Worm (Caenorhabditis elegans) whole organism, young adult: ENCODE data around the gene npr-13.

Source experiments
- B0336.3 ChIP-seq: fragments of 200-800 bp; sonication (Bioruptor generic); IDR thresholded peaks from 2 replicates; pipeline ENCODE4 v1.3.6; 2022; ENCODE audit warnings: missing genetic modification characterization, missing compliant biosample characterization
- F10E7.11 ChIP-seq: sonication (generic microtip); optimal IDR thresholded peaks from 2 replicates; lab custom pipeline; 2017; ENCODE audit warnings: mild to moderate bottlenecking, missing genetic modification characterization, moderate library complexity, missing compliant biosample characterization
- F22D6.2 ChIP-seq: sonication (generic microtip); optimal IDR thresholded peaks from 2 replicates; lab custom pipeline; 2016; ENCODE audit warnings: mild to moderate bottlenecking, missing genetic modification characterization, missing compliant biosample characterization
- F33H1.4 ChIP-seq: fragments of 200-800 bp; sonication (Bioruptor generic); IDR thresholded peaks from 2 replicates; pipeline ENCODE4 v1.3.6; 2022; ENCODE audit warnings: missing genetic modification reagents, missing genetic modification characterization, missing compliant biosample characterization
- F52B5.7 ChIP-seq: sonication (generic microtip); optimal IDR thresholded peaks from 2 replicates; lab custom pipeline; 2016; ENCODE audit warnings: mild to moderate bottlenecking, missing genetic modification characterization, missing compliant biosample characterization
- K11D2.4 ChIP-seq: fragments of 200-800 bp; sonication (Bioruptor generic); IDR thresholded peaks from 2 replicates; pipeline ENCODE4 v1.3.6; 2022; ENCODE audit warnings: missing genetic modification reagents, missing genetic modification characterization, missing compliant biosample characterization
- K12H6.12 ChIP-seq: fragments of 200-800 bp; sonication (Bioruptor generic); optimal IDR thresholded peaks from 2 replicates; lab custom pipeline; 2018; ENCODE audit warnings: mild to moderate bottlenecking, missing genetic modification characterization, missing compliant biosample characterization
- T26A5.8 ChIP-seq: sonication (generic microtip); optimal IDR thresholded peaks from 2 replicates; lab custom pipeline; 2016; ENCODE audit warnings: missing genetic modification characterization, missing compliant biosample characterization
- Y53G8AR.9 ChIP-seq: fragments of 200-800 bp; sonication (Bioruptor generic); conservative IDR thresholded peaks from 2 replicates; pipeline ENCODE4 v1.3.6; 2022; ENCODE audit warnings: missing genetic modification reagents, missing genetic modification characterization, missing compliant biosample characterization
- Y56A3A.18 ChIP-seq: fragments of 200-800 bp; sonication (Bioruptor generic); IDR thresholded peaks from 2 replicates; pipeline ENCODE4 v1.3.6; 2022; ENCODE audit warnings: missing genetic modification reagents, missing genetic modification characterization, missing compliant biosample characterization
- Y67H2A.10 ChIP-seq: fragments of 200-800 bp; sonication (Bioruptor generic); conservative IDR thresholded peaks from 2 replicates; pipeline ENCODE4 v1.3.6; 2022; ENCODE audit warnings: missing genetic modification reagents, missing genetic modification characterization, missing compliant biosample characterization
- akir-1 ChIP-seq: fragments of 200-800 bp; sonication (Bioruptor generic); optimal IDR thresholded peaks from 2 replicates; lab custom pipeline; 2018; ENCODE audit warnings: mild to moderate bottlenecking, missing genetic modification characterization, moderate library complexity, missing compliant biosample characterization
- ama-1 ChIP-seq, 3 experiments: fragments of 150-350 bp in 1 of 3; sonication (generic microtip) in 2 of 3; optimal IDR thresholded peaks; 2 replicates each; lab custom pipeline; 2014 to 2018; ENCODE audit warnings: missing biosample characterization in 2 of 3, missing genetic modification characterization in 2 of 3, missing genetic modification reagents in 2 of 3
- atf-7 ChIP-seq: sonication (generic microtip); optimal IDR thresholded peaks from 2 replicates; lab custom pipeline; 2017; ENCODE audit warnings: mild to moderate bottlenecking, missing genetic modification characterization, missing compliant biosample characterization
- bed-2 ChIP-seq: fragments of 200-800 bp; sonication (Bioruptor generic); IDR thresholded peaks from 2 replicates; pipeline ENCODE4 v1.3.6; 2022; ENCODE audit warnings: missing genetic modification reagents, missing genetic modification characterization, missing compliant biosample characterization
- cebp-1 ChIP-seq, 2 experiments: fragments of 200-800 bp in 1 of 2; sonication (Bioruptor generic) in 1 of 2; sonication (generic microtip) in 1 of 2; IDR thresholded peaks in 1 of 2; optimal IDR thresholded peaks in 1 of 2; 2 replicates each; pipeline versions ENCODE4 v1.3.6 to Lab custom; 2017 to 2022; ENCODE audit warnings: missing compliant biosample characterization in 2 of 2, missing genetic modification characterization in 2 of 2, mild to moderate bottlenecking in 1 of 2, missing genetic modification reagents in 1 of 2, moderate library complexity in 1 of 2
- ceh-79 ChIP-seq: sonication (generic microtip); optimal IDR thresholded peaks from 2 replicates; lab custom pipeline; 2017; ENCODE audit warnings: mild to moderate bottlenecking, missing genetic modification characterization, missing compliant biosample characterization
- dox-1 ChIP-seq: fragments of 200-800 bp; sonication (Bioruptor generic); IDR thresholded peaks from 2 replicates; pipeline ENCODE4 v1.3.6; 2022; ENCODE audit warnings: missing genetic modification reagents, missing genetic modification characterization, missing compliant biosample characterization
- dpl-1 ChIP-seq: fragments of 150-350 bp; optimal IDR thresholded peaks from 2 replicates; lab custom pipeline; 2014; ENCODE audit warnings: missing biosample characterization, missing genetic modification reagents, missing genetic modification characterization
- efl-1 ChIP-seq: fragments of 150-350 bp; optimal IDR thresholded peaks from 2 replicates; lab custom pipeline; 2014; ENCODE audit warnings: missing biosample characterization, missing genetic modification reagents, missing genetic modification characterization
- egl-18 ChIP-seq: fragments of 200-800 bp; sonication (Bioruptor generic); IDR thresholded peaks from 2 replicates; pipeline ENCODE4 v1.3.6; 2022; ENCODE audit warnings: missing genetic modification reagents, missing genetic modification characterization, missing compliant biosample characterization
- egrh-3 ChIP-seq: fragments of 200-800 bp; sonication (Bioruptor generic); IDR thresholded peaks from 2 replicates; pipeline ENCODE4 v1.3.6; 2022; ENCODE audit warnings: missing genetic modification reagents, missing genetic modification characterization, missing compliant biosample characterization
- ekl-4 ChIP-seq: fragments of 200-800 bp; sonication (Bioruptor generic); IDR thresholded peaks from 2 replicates; pipeline ENCODE4 v1.3.6; 2022; ENCODE audit warnings: missing genetic modification reagents, missing genetic modification characterization, missing compliant biosample characterization
- hmg-1.2 ChIP-seq: fragments of 200-800 bp; sonication (Bioruptor generic); IDR thresholded peaks from 2 replicates; pipeline ENCODE4 v1.3.6; 2022; ENCODE audit warnings: missing genetic modification reagents, missing genetic modification characterization, missing compliant biosample characterization
- lag-1 ChIP-seq: fragments of 200-800 bp; sonication (Bioruptor generic); IDR thresholded peaks from 2 replicates; pipeline ENCODE4 v1.3.6; 2022; ENCODE audit warnings: missing genetic modification reagents, missing genetic modification characterization, missing compliant biosample characterization
- let-526 ChIP-seq: fragments of 200-800 bp; sonication (Bioruptor generic); IDR thresholded peaks from 2 replicates; pipeline ENCODE4 v1.3.6; 2022; ENCODE audit warnings: missing genetic modification reagents, missing genetic modification characterization, missing compliant biosample characterization
- let-607 ChIP-seq, 2 experiments: fragments of 200-800 bp in 1 of 2; sonication (Bioruptor generic) in 1 of 2; sonication (generic microtip) in 1 of 2; optimal IDR thresholded peaks; 2 replicates each; lab custom pipeline; 2016 to 2018; ENCODE audit warnings: mild to moderate bottlenecking in 2 of 2, missing compliant biosample characterization in 2 of 2, missing genetic modification characterization in 2 of 2, moderate library complexity in 2 of 2, missing genotype in 1 of 2
- lin-40 ChIP-seq: sonication (generic microtip); optimal IDR thresholded peaks from 2 replicates; lab custom pipeline; 2016; ENCODE audit warnings: missing genetic modification characterization, mild to moderate bottlenecking, missing compliant biosample characterization, missing genotype, missing genetic modification reagents
- madf-3 ChIP-seq: fragments of 200-800 bp; sonication (Bioruptor generic); IDR thresholded peaks from 2 replicates; pipeline ENCODE4 v1.3.6; 2022; ENCODE audit warnings: missing genetic modification reagents, missing genetic modification characterization, missing compliant biosample characterization
- madf-8 ChIP-seq: fragments of 200-800 bp; sonication (Bioruptor generic); conservative IDR thresholded peaks from 2 replicates; pipeline ENCODE4 v1.3.6; 2022; ENCODE audit warnings: missing genetic modification reagents, missing genetic modification characterization, missing compliant biosample characterization
- pbrm-1 ChIP-seq: fragments of 200-800 bp; sonication (Bioruptor generic); IDR thresholded peaks from 2 replicates; pipeline ENCODE4 v1.3.6; 2022; ENCODE audit warnings: missing genetic modification reagents, missing genetic modification characterization, missing compliant biosample characterization
- rec-8 ChIP-seq, 2 experiments: sonication (generic microtip); optimal IDR thresholded peaks; 2 replicates each; lab custom pipeline; 2016; ENCODE audit warnings: mild to moderate bottlenecking in 2 of 2, missing genetic modification characterization in 2 of 2, missing genetic modification reagents in 2 of 2, missing genotype in 2 of 2, missing biosample characterization in 1 of 2, missing compliant biosample characterization in 1 of 2, moderate library complexity in 1 of 2
- repo-1 ChIP-seq: sonication (generic microtip); optimal IDR thresholded peaks from 2 replicates; lab custom pipeline; 2017; ENCODE audit warnings: mild to moderate bottlenecking, missing genetic modification characterization, missing compliant biosample characterization
- sdz-38 ChIP-seq: sonication (generic microtip); optimal IDR thresholded peaks from 2 replicates; lab custom pipeline; 2016; ENCODE audit warnings: missing genotype, missing genetic modification characterization, missing compliant biosample characterization
- snpc-4 ChIP-seq, 5 experiments: fragments of 150-350 bp in 1 of 5; sonication (generic microtip) in 4 of 5; optimal IDR thresholded peaks; 2 replicates each; lab custom pipeline; 2014 to 2018; ENCODE audit warnings: missing genetic modification characterization in 5 of 5, missing biosample characterization in 3 of 5, antibody characterized with exemption in 2 of 5, mild to moderate bottlenecking in 2 of 5, missing compliant biosample characterization in 2 of 5, missing genotype in 2 of 5, moderate library complexity in 2 of 5, missing genetic modification reagents in 1 of 5
- somi-1 ChIP-seq: fragments of 200-800 bp; sonication (Bioruptor generic); optimal IDR thresholded peaks from 2 replicates; lab custom pipeline; 2018; ENCODE audit warnings: mild to moderate bottlenecking, missing genetic modification characterization, missing compliant biosample characterization
- tlf-1 ChIP-seq: fragments of 200-800 bp; sonication (Bioruptor generic); optimal IDR thresholded peaks from 2 replicates; lab custom pipeline; 2018; ENCODE audit warnings: mild to moderate bottlenecking, missing genetic modification characterization, missing compliant biosample characterization
- unc-130 ChIP-seq: sonication (generic microtip); optimal IDR thresholded peaks from 2 replicates; lab custom pipeline; 2016; ENCODE audit warnings: missing genetic modification reagents, missing genetic modification characterization, missing compliant biosample characterization
- zim-3 ChIP-seq: sonication (generic microtip); optimal IDR thresholded peaks from 2 replicates; lab custom pipeline; 2017; ENCODE audit warnings: mild to moderate bottlenecking, missing genetic modification characterization, moderate library complexity, missing compliant biosample characterization
- ztf-18 ChIP-seq: sonication (generic microtip); optimal IDR thresholded peaks from 2 replicates; lab custom pipeline; 2016; ENCODE audit warnings: missing genotype, mild to moderate bottlenecking, missing genetic modification characterization, missing compliant biosample characterization
- ztf-25 ChIP-seq: fragments of 200-800 bp; sonication (Bioruptor generic); IDR thresholded peaks from 2 replicates; pipeline ENCODE4 v1.3.6; 2022; ENCODE audit warnings: missing genetic modification reagents, missing genetic modification characterization, missing compliant biosample characterization

npr-13 gene

ce11 chrV:14830267-14831175, 27.9 kb downstream of the npr-13 start (continued):
- TF ChIP-seq dox-1 (GFP tag; lab: Robert Waterston, UW) (peak; percentile 42; the same call in 1 of the 2 replicates), akir-1 (GFP tag; lab: Kevin White, UChicago) (no peak), K12H6.12 (tag; lab: Kevin White, UChicago) (peak; percentile 3), Y56A3A.18 (GFP tag; lab: Robert Waterston, UW) (no peak), rec-8 (tag; optimal IDR thresholded peaks at IDR 0.05; lab: Kevin White, UChicago) (no peak)

DNA sequence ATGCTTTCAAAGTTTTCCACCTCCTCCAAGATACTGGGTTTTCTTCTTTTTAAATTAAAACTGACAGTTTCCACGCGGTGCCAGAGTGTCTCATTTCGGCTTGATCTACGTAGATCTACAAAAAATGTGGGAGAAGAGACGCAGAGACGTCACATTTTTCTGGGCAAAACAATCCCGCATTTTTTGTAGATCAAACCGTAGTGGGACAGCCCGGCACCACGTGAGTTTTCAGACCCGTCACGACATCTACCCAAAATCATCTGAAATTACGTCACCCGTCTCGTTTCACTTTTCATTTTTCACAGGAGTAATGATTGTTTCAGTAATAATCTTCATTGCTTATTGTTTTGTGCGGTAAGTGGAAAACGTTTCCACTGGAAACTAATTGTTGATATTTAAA, 30.0 kb downstream of the npr-13 start:
- TF ChIP-seq dpl-1 (GFP tag; lab: Kevin White, UChicago) = no peak
- peak; percentile 18; the same call in 1 of the 2 replicates for TF ChIP-seq hmg-1.2 (GFP tag; lab: Robert Waterston, UW)
- TF ChIP-seq Y53G8AR.9 (GFP tag; lab: Robert Waterston, UW) = peak; percentile 71; the same call in 1 of the 2 replicates
- no peak for TF ChIP-seq sdz-38 (tag; lab: Kevin White, UChicago)
- peak; percentile 42 for TF ChIP-seq F52B5.7 (tag; lab: Kevin White, UChicago)
- no peak for TF ChIP-seq F22D6.2 (tag; lab: Kevin White, UChicago)
- TF ChIP-seq tlf-1 (GFP tag; lab: Kevin White, UChicago) = peak; percentile 35
- no peak for TF ChIP-seq unc-130 (GFP tag; lab: Kevin White, UChicago)
- peak; percentile 57 for TF ChIP-seq madf-8 (GFP tag; lab: Robert Waterston, UW)
- 0 out of 2 replicates have a peak, but pooled peaks have one; percentile 29 for TF ChIP-seq Y56A3A.18 (GFP tag; lab: Robert Waterston, UW)
- TF ChIP-seq F10E7.11 = peak; percentile 50
- peak; percentile 14 for TF ChIP-seq lin-40
- TF ChIP-seq zim-3 = no peak
- TF ChIP-seq bed-2 = no peak
- TF ChIP-seq madf-3 = peak; percentile 76; the same call in 1 of the 2 replicates
- no peak for TF ChIP-seq cebp-1 (GFP tag; IDR thresholded peaks at IDR 0.05; lab: Robert Waterston, UW)
- TF ChIP-seq cebp-1 (tag; optimal IDR thresholded peaks at IDR 0.05; lab: Kevin White, UChicago) = peak; percentile 63
- TF ChIP-seq egl-18 (GFP tag; lab: Robert Waterston, UW) = no peak
- no peak for TF ChIP-seq egrh-3 (GFP tag; lab: Robert Waterston, UW)
- TF ChIP-seq K11D2.4 (GFP tag; lab: Robert Waterston, UW) = no peak
- no peak for TF ChIP-seq T26A5.8
- 0 out of 2 replicates have a peak, but pooled peaks have one; percentile 22 for TF ChIP-seq Y67H2A.10 (GFP tag; lab: Robert Waterston, UW)
- TF ChIP-seq let-607 (tag; optimal IDR thresholded peaks at IDR 0.05; lab: Kevin White, UChicago) = peak in 1 of 2 experiments; percentile 9
- TF ChIP-seq somi-1 (GFP tag; lab: Kevin White, UChicago) = no peak
- peak; percentile 79 for TF ChIP-seq B0336.3 (GFP tag; lab: Robert Waterston, UW)
- TF ChIP-seq F33H1.4 (GFP tag; lab: Robert Waterston, UW) = peak; percentile 22; the same call in 1 of the 2 replicates
- no peak for TF ChIP-seq ama-1 (optimal IDR thresholded peaks at IDR 0.05; lab: Kevin White, UChicago)
- no peak for TF ChIP-seq ama-1 (GFP tag; optimal IDR thresholded peaks at IDR 0.05; lab: Kevin White, UChicago)
- peak; percentile 1 for TF ChIP-seq efl-1
- TF ChIP-seq let-526 (GFP tag; lab: Robert Waterston, UW) = 0 out of 2 replicates have a peak, but pooled peaks have one; percentile 13
- TF ChIP-seq pbrm-1 (GFP tag; lab: Robert Waterston, UW) = 0 out of 2 replicates have a peak, but pooled peaks have one; percentile 28
- TF ChIP-seq snpc-4 (GFP tag; optimal IDR thresholded peaks at IDR 0.05; lab: Kevin White, UChicago) = no peak
- TF ChIP-seq snpc-4 (tag; optimal IDR thresholded peaks at IDR 0.05; lab: Kevin White, UChicago) = peak in 1 of 4 experiments; percentile 33
- peak; percentile 74 for TF ChIP-seq repo-1 (tag; lab: Kevin White, UChicago)
- TF ChIP-seq ceh-79 (tag; lab: Kevin White, UChicago) = no peak
- no peak for TF ChIP-seq lag-1 (GFP tag; lab: Robert Waterston, UW)
- no peak for TF ChIP-seq ztf-25 (GFP tag; lab: Robert Waterston, UW)
- no peak for TF ChIP-seq ztf-18 (tag; lab: Kevin White, UChicago)
- TF ChIP-seq atf-7 (tag; lab: Kevin White, UChicago) = peak; percentile 50
- TF ChIP-seq ekl-4 = no peak
